Fruit fly (Drosophila melanogaster) whole organism, adult: Measurements from ENCODE around the gene Gr93a.

ENCODE experiments used
- CG11617 ChIP-seq: fragments of 200-800 bp; sonication (Bioruptor generic); optimal IDR thresholded peaks from 2 replicates; lab custom pipeline; 2017; ENCODE audit warnings: mild to moderate bottlenecking, missing biosample characterization, missing genetic modification reagents, missing genetic modification characterization
- CG12768 ChIP-seq: fragments of 200-800 bp; sonication (Bioruptor generic); optimal IDR thresholded peaks from 2 replicates; lab custom pipeline; 2017; ENCODE audit warnings: missing biosample characterization, missing genetic modification characterization, mild to moderate bottlenecking, moderate library complexity, missing genetic modification reagents
- CG14711 ChIP-seq: fragments of 200-800 bp; sonication (Bioruptor generic); optimal IDR thresholded peaks from 2 replicates; lab custom pipeline; 2018; ENCODE audit warnings: missing biosample characterization, mild to moderate bottlenecking, missing genetic modification characterization, moderate library complexity
- CG1620 ChIP-seq: fragments of 200-800 bp; sonication (Bioruptor generic); optimal IDR thresholded peaks from 2 replicates; lab custom pipeline; 2016; ENCODE audit warnings: missing biosample characterization, missing genetic modification characterization
- CG33017 ChIP-seq: fragments of 200-800 bp; sonication (Bioruptor generic); optimal IDR thresholded peaks from 2 replicates; lab custom pipeline; 2018; ENCODE audit warnings: missing biosample characterization, mild to moderate bottlenecking, missing genetic modification characterization, moderate library complexity
- CG5204 ChIP-seq: fragments of 200-800 bp; sonication (Bioruptor generic); optimal IDR thresholded peaks from 2 replicates; lab custom pipeline; 2016; ENCODE audit warnings: missing biosample characterization, missing genetic modification characterization
- CG7045 ChIP-seq: fragments of 200-800 bp; sonication (Bioruptor generic); optimal IDR thresholded peaks from 2 replicates; lab custom pipeline; 2017; ENCODE audit warnings: missing biosample characterization, mild to moderate bottlenecking, missing genetic modification characterization
- CG7101 ChIP-seq: fragments of 200-800 bp; sonication (Bioruptor generic); optimal IDR thresholded peaks from 2 replicates; lab custom pipeline; 2018; ENCODE audit warnings: missing biosample characterization, mild to moderate bottlenecking, missing genetic modification characterization, moderate library complexity
- Clk ChIP-seq: fragments of 200-800 bp; sonication (Bioruptor generic); optimal IDR thresholded peaks from 2 replicates; lab custom pipeline; 2017; ENCODE audit warnings: missing biosample characterization, missing genetic modification characterization
- Crg-1 ChIP-seq: fragments of 200-800 bp; sonication (Bioruptor generic); optimal IDR thresholded peaks from 2 replicates; lab custom pipeline; 2016; ENCODE audit warnings: missing biosample characterization, missing genetic modification characterization
- Hr96 ChIP-seq: fragments of 200-800 bp; sonication (Bioruptor generic); optimal IDR thresholded peaks from 2 replicates; lab custom pipeline; 2016; ENCODE audit warnings: missing biosample characterization, missing genetic modification characterization
- Mnt ChIP-seq: fragments of 200-800 bp; sonication (Bioruptor generic); optimal IDR thresholded peaks from 2 replicates; lab custom pipeline; 2016; ENCODE audit warnings: missing biosample characterization, mild to moderate bottlenecking, missing genetic modification characterization
- bab1 ChIP-seq: fragments of 200-800 bp; sonication (Bioruptor generic); optimal IDR thresholded peaks from 3 replicates; lab custom pipeline; 2019; ENCODE audit warnings: missing biosample characterization, mild to moderate bottlenecking, missing genetic modification characterization, moderate library complexity
- cic ChIP-seq: fragments of 200-800 bp; sonication (Bioruptor generic); optimal IDR thresholded peaks from 2 replicates; lab custom pipeline; 2017; ENCODE audit warnings: missing biosample characterization, mild to moderate bottlenecking, missing genetic modification characterization, moderate library complexity
- kay ChIP-seq: fragments of 200-800 bp; sonication (Bioruptor generic); peaks from one replicate; lab custom pipeline; 2016; ENCODE audit warnings: missing biosample characterization, missing genetic modification characterization, borderline replicate concordance
- ovo ChIP-seq: fragments of 200-800 bp; sonication (Bioruptor generic); optimal IDR thresholded peaks from 2 replicates; lab custom pipeline; 2016; ENCODE audit warnings: missing biosample characterization, missing genetic modification characterization
- pad ChIP-seq: fragments of 200-800 bp; sonication (Bioruptor generic); optimal IDR thresholded peaks from 3 replicates; lab custom pipeline; 2017; ENCODE audit warnings: missing biosample characterization, missing genetic modification characterization, mild to moderate bottlenecking, moderate library complexity, missing genetic modification reagents
- tj ChIP-seq: fragments of 200-800 bp; sonication (Bioruptor generic); optimal IDR thresholded peaks from 3 replicates; lab custom pipeline; 2017; ENCODE audit warnings: missing biosample characterization, mild to moderate bottlenecking, missing genetic modification characterization, moderate library complexity
- toe ChIP-seq: fragments of 200-800 bp; sonication (Bioruptor generic); optimal IDR thresholded peaks from 2 replicates; lab custom pipeline; 2016; ENCODE audit warnings: missing biosample characterization, missing genetic modification characterization

The Gr93a gene

DNA sequence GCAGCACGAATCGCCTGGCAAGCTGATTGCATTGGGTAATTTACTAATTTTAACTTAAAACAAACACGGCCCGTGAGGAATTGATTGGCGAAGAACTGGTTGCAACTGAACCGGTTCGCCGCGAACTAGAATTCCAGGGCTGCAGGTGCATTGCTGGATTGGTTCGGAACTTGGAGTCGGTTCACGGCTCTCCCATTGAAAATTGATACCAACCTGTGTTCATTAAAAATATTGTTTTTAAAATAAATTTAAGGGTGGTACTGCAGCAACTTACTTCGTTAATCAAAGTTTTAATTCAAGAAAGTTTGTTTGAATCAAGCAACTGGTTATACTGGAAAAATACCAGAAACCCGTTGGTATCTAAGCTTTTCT lies 9.8 kb upstream of the Gr93a start, which contains the start of gene CASK:
CASK (minus strand) TSS at position 113 of the 372 bp plus-strand sequence.
- TF ChIP-seq bab1 (GFP tag; lab: Kevin White, UChicago) (peak; percentile 4), pad (no peak)

DNA sequence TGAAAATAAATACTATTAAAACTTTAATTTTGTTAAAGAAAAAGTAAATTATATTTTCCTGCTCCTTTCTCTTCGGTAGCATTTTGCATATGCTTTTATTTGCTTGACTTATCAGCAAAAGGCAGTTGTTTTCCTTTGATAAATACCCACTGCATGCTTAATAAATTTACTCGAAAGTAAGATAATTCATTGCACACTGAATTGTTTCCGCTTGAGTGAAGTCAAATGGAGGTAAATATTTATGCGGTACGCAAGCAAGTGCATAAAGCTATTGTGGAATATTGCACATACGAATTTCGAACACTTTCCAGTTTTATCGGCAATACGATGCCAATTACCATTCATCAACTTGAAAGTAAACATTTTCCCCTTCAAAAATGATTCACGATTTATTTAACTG lies 9.2 kb upstream of the Gr93a start:
- TF ChIP-seq kay (GFP tag; lab: Kevin White, UChicago) (peak; percentile 85), CG7101 (tag; lab: Kevin White, UChicago) (no peak), Hr96 (GFP tag; lab: Kevin White, UChicago) (no peak), cic (GFP tag; lab: Kevin White, UChicago) (peak; percentile 41), CG5204 (GFP tag; lab: Kevin White, UChicago) (no peak), Mnt (GFP tag; lab: Kevin White, UChicago) (no peak), CG14711 (tag; lab: Kevin White, UChicago) (no peak), CG12768 (GFP tag; lab: Kevin White, UChicago) (peak; percentile 22), Clk (GFP tag; lab: Kevin White, UChicago) (no peak), Crg-1 (GFP tag; lab: Kevin White, UChicago) (no peak), ovo (GFP tag; lab: Kevin White, UChicago) (no peak), tj (GFP tag; lab: Kevin White, UChicago) (no peak), pad (no peak), CG7045 (GFP tag; lab: Kevin White, UChicago) (peak; percentile 67), bab1 (GFP tag; lab: Kevin White, UChicago) (no peak), CG1620 (GFP tag; lab: Kevin White, UChicago) (no peak), CG33017 (tag; lab: Kevin White, UChicago) (peak; percentile 6), CG11617 (GFP tag; lab: Kevin White, UChicago) (no peak)

DNA sequence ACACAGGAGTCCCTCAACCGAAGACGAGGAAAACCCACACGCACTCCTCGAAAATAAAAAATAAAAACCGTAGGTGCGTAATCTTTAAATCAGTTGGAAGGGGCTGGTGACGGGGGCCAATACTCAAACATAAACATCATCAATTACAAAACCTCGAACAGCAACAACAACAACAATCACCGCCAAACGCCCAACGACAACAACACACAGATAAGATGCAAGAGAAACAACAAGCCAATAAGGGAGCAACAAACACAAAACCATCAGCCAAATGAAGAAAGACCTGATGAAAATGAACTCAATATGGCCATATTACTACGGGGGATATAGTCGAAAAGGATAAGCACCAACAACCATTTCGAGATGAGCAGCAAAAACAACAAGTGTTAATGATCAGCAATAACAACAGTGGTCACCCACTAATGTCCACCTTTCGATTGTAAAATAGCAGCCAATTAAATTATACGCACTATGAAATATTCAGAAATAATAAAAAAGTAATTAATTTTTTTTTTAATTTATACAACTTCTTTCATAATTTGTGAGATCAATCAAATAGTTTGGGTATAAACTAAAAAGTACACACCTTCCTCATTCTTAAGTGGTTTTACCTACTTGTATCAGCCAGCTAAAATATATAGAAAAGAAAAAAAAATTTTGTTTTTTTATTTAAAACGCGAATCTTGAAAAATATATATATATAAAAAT lies 8.4 kb upstream of the Gr93a start:
- TF ChIP-seq cic (GFP tag; lab: Kevin White, UChicago) = no peak
- peak; percentile 30 for TF ChIP-seq CG14711 (tag; lab: Kevin White, UChicago)

- no peak for TF ChIP-seq kay (GFP tag; lab: Kevin White, UChicago)
- TF ChIP-seq CG7101 (tag; lab: Kevin White, UChicago) = no peak
- no peak for TF ChIP-seq CG12768 (GFP tag; lab: Kevin White, UChicago)
- no peak for TF ChIP-seq Crg-1 (GFP tag; lab: Kevin White, UChicago)
- TF ChIP-seq ovo (GFP tag; lab: Kevin White, UChicago) = no peak
- no peak for TF ChIP-seq Clk (GFP tag; lab: Kevin White, UChicago)
- TF ChIP-seq cic (GFP tag; lab: Kevin White, UChicago) = no peak
Observed at dm6 chr3R:21824407-21825006, 7.8 kb upstream of the Gr93a start.

- TF ChIP-seq CG12768 (GFP tag; lab: Kevin White, UChicago) (no peak), CG7101 (tag; lab: Kevin White, UChicago) (peak; percentile 30)
Observed at dm6 chr3R:21825140-21825539, 7.2 kb upstream of the Gr93a start.

dm6 chr3R:21825775-21826558 lies 6.3 kb upstream of the Gr93a start:
- TF ChIP-seq CG7101 (tag; lab: Kevin White, UChicago) (no peak), Mnt (GFP tag; lab: Kevin White, UChicago) (no peak), cic (GFP tag; lab: Kevin White, UChicago) (no peak), CG12768 (GFP tag; lab: Kevin White, UChicago) (no peak), CG11617 (GFP tag; lab: Kevin White, UChicago) (no peak), pad (no peak), ovo (GFP tag; lab: Kevin White, UChicago) (no peak), CG1620 (GFP tag; lab: Kevin White, UChicago) (no peak), kay (GFP tag; lab: Kevin White, UChicago) (no peak), CG14711 (tag; lab: Kevin White, UChicago) (no peak), tj (GFP tag; lab: Kevin White, UChicago) (no peak), Clk (GFP tag; lab: Kevin White, UChicago) (no peak), CG33017 (tag; lab: Kevin White, UChicago) (no peak), toe (GFP tag; lab: Kevin White, UChicago) (no peak), Crg-1 (GFP tag; lab: Kevin White, UChicago) (no peak), CG5204 (GFP tag; lab: Kevin White, UChicago) (no peak)
